Worm (Caenorhabditis elegans) whole organism, mixed stage, embryonic: ENCODE data around the gene F09G2.2.

Source experiments
- blmp-1 ChIP-seq: fragments of 150-350 bp; optimal IDR thresholded peaks from 2 replicates; lab custom pipeline; 2014; ENCODE audit warnings: missing biosample characterization, missing genetic modification characterization
- elt-1 ChIP-seq: sonication (generic microtip); optimal IDR thresholded peaks from 2 replicates; lab custom pipeline; 2017; ENCODE audit warnings: missing genetic modification characterization, mild to moderate bottlenecking, missing compliant biosample characterization, antibody characterized with exemption, moderate library complexity, borderline replicate concordance; ENCODE audit not compliant: insufficient read depth
- elt-3 ChIP-seq: fragments of 150-350 bp; optimal IDR thresholded peaks from 2 replicates; lab custom pipeline; 2014; ENCODE audit warnings: missing biosample characterization, missing genetic modification characterization
- nhr-237 ChIP-seq: fragments of 150-350 bp; optimal IDR thresholded peaks from 2 replicates; lab custom pipeline; 2014; ENCODE audit warnings: missing biosample characterization, missing genetic modification characterization
- nhr-28 ChIP-seq: fragments of 150-350 bp; optimal IDR thresholded peaks from 2 replicates; lab custom pipeline; 2014; ENCODE audit warnings: missing biosample characterization, missing genetic modification characterization
- nhr-76 ChIP-seq: sonication (generic microtip); optimal IDR thresholded peaks from 2 replicates; lab custom pipeline; 2017; ENCODE audit warnings: missing biosample characterization, missing genetic modification characterization
- pha-4 ChIP-seq: fragments of 150-350 bp; optimal IDR thresholded peaks from 2 replicates; lab custom pipeline; 2018; ENCODE audit warnings: missing biosample characterization, missing genetic modification reagents, missing genetic modification characterization
- sem-2 ChIP-seq: fragments of 200-800 bp; sonication (Bioruptor generic); optimal IDR thresholded peaks from 2 replicates; lab custom pipeline; 2018; ENCODE audit warnings: mild to moderate bottlenecking, missing genetic modification characterization, missing compliant biosample characterization
- snpc-4 ChIP-seq: fragments of 150-350 bp; optimal IDR thresholded peaks from 2 replicates; lab custom pipeline; 2014; ENCODE audit warnings: missing biosample characterization, missing genetic modification characterization
- tbx-8 ChIP-seq: fragments of 200-800 bp; sonication (Bioruptor generic); optimal IDR thresholded peaks from 2 replicates; lab custom pipeline; 2018; ENCODE audit warnings: mild to moderate bottlenecking, missing genetic modification characterization, moderate library complexity, missing compliant biosample characterization
- unc-39 ChIP-seq: fragments of 150-350 bp; optimal IDR thresholded peaks from 2 replicates; lab custom pipeline; 2014; ENCODE audit warnings: missing biosample characterization, missing genetic modification characterization
- unc-62 ChIP-seq: fragments of 150-350 bp; optimal IDR thresholded peaks from 2 replicates; lab custom pipeline; 2014; ENCODE audit warnings: missing biosample characterization, missing genetic modification reagents, missing genetic modification characterization
- ztf-11 ChIP-seq: fragments of 150-350 bp; optimal IDR thresholded peaks from 2 replicates; lab custom pipeline; 2014; ENCODE audit warnings: missing biosample characterization, missing genetic modification characterization

ce11 chrV:7234726-7235125, 38.0 kb downstream of the F09G2.2 start, which contains the start of gene C05C8.5:
- TF ChIP-seq elt-3: no peak
- no peak for TF ChIP-seq blmp-1 (tag; lab: Kevin White, UChicago)
- TF ChIP-seq nhr-28 (tag; lab: Kevin White, UChicago): no peak
- TF ChIP-seq ztf-11 (tag; lab: Kevin White, UChicago): no peak
- TF ChIP-seq nhr-76 (tag; lab: Kevin White, UChicago): no peak
- no peak for TF ChIP-seq snpc-4 (tag; lab: Kevin White, UChicago)
- no peak for TF ChIP-seq pha-4 (tag; lab: Kevin White, UChicago)
- no peak for TF ChIP-seq nhr-237
- TF ChIP-seq unc-62 (GFP tag; lab: Kevin White, UChicago): no peak
- no peak for TF ChIP-seq unc-39 (tag; lab: Kevin White, UChicago)
- no peak for TF ChIP-seq tbx-8 (GFP tag; lab: Kevin White, UChicago)
- TF ChIP-seq sem-2: no peak
- no peak for TF ChIP-seq elt-1 (tag; lab: Kevin White, UChicago)
